Fruit fly (Drosophila melanogaster): ENCODE data around the gene Sox21a.

dm6 chr3L:14079224-14079623, 28.7 kb downstream of the Sox21a start:
- TF ChIP-seq dsx (GFP tag; optimal IDR thresholded peaks at IDR 0.05; ENCODE audit: poor library complexity, severe bottlenecking) (no peak), CG3032 (tag; optimal IDR thresholded peaks at IDR 0.05) (no peak), Hr38 (GFP tag; optimal IDR thresholded peaks at IDR 0.05) (no peak), CG8632 (GFP tag; optimal IDR thresholded peaks at IDR 0.05) (no peak), Sox15 (GFP tag; optimal IDR thresholded peaks at IDR 0.05) (no peak), vri (GFP tag; optimal IDR thresholded peaks at IDR 0.05) (no peak), Lpt (GFP tag; optimal IDR thresholded peaks at IDR 0.05) (no peak), CG3919 (GFP tag; optimal IDR thresholded peaks at IDR 0.05) (no peak), Sox14 (GFP tag; optimal IDR thresholded peaks at IDR 0.05) (no peak), CG15336 (GFP tag; IDR thresholded peaks at IDR 0.05) (no peak), CG6276 (GFP tag; optimal IDR thresholded peaks at IDR 0.05) (no peak), pdm3 (GFP tag; optimal IDR thresholded peaks at IDR 0.05) (no peak), achi (GFP tag; optimal IDR thresholded peaks at IDR 0.05) (no peak), CG6854 (GFP tag; optimal IDR thresholded peaks at IDR 0.05) (no peak)
